Worm (Caenorhabditis elegans) whole organism, mixed stage, embryonic: ENCODE measurements around the gene K08F4.3.
A peak's percentile ranks its signal among the peaks of the same experiment; 100 is the strongest.

Experiments
- M03D4.4 ChIP-seq: sonication (generic microtip); optimal IDR thresholded peaks from 2 replicates; lab custom pipeline; 2017; ENCODE audit warnings: mild to moderate bottlenecking, missing genetic modification characterization, missing compliant biosample characterization
- ceh-39 ChIP-seq: fragments of 150-350 bp; optimal IDR thresholded peaks from 2 replicates; lab custom pipeline; 2014; ENCODE audit warnings: missing biosample characterization, missing genetic modification characterization
- ces-1 ChIP-seq: fragments of 150-350 bp; optimal IDR thresholded peaks from 2 replicates; lab custom pipeline; 2014; ENCODE audit warnings: missing biosample characterization, missing genetic modification reagents, missing genetic modification characterization
- flh-1 ChIP-seq: fragments of 200-800 bp; sonication (Bioruptor generic); optimal IDR thresholded peaks from 2 replicates; lab custom pipeline; 2018; ENCODE audit warnings: mild to moderate bottlenecking, missing genetic modification characterization, moderate library complexity, missing compliant biosample characterization
- lsy-2 ChIP-seq: fragments of 150-350 bp; optimal IDR thresholded peaks from 2 replicates; lab custom pipeline; 2014; ENCODE audit warnings: missing biosample characterization, missing genetic modification characterization
- mep-1 ChIP-seq: fragments of 150-350 bp; optimal IDR thresholded peaks from 2 replicates; lab custom pipeline; 2017; ENCODE audit warnings: missing biosample characterization, missing genetic modification reagents, missing genetic modification characterization, inconsistent platforms
- nhr-237 ChIP-seq: fragments of 150-350 bp; optimal IDR thresholded peaks from 2 replicates; lab custom pipeline; 2014; ENCODE audit warnings: missing biosample characterization, missing genetic modification characterization
- pha-4 ChIP-seq: fragments of 150-350 bp; optimal IDR thresholded peaks from 2 replicates; lab custom pipeline; 2018; ENCODE audit warnings: missing biosample characterization, missing genetic modification reagents, missing genetic modification characterization
- sem-2 ChIP-seq: fragments of 200-800 bp; sonication (Bioruptor generic); optimal IDR thresholded peaks from 2 replicates; lab custom pipeline; 2018; ENCODE audit warnings: mild to moderate bottlenecking, missing genetic modification characterization, missing compliant biosample characterization
- unc-120 ChIP-seq: sonication (generic microtip); optimal IDR thresholded peaks from 2 replicates; lab custom pipeline; 2017; ENCODE audit warnings: missing genetic modification characterization, missing compliant biosample characterization; ENCODE audit not compliant: poor library complexity, severe bottlenecking
- unc-39 ChIP-seq: fragments of 150-350 bp; optimal IDR thresholded peaks from 2 replicates; lab custom pipeline; 2014; ENCODE audit warnings: missing biosample characterization, missing genetic modification characterization
- unc-62 ChIP-seq: fragments of 150-350 bp; optimal IDR thresholded peaks from 2 replicates; lab custom pipeline; 2014; ENCODE audit warnings: missing biosample characterization, missing genetic modification reagents, missing genetic modification characterization

Gene K08F4.3

DNA sequence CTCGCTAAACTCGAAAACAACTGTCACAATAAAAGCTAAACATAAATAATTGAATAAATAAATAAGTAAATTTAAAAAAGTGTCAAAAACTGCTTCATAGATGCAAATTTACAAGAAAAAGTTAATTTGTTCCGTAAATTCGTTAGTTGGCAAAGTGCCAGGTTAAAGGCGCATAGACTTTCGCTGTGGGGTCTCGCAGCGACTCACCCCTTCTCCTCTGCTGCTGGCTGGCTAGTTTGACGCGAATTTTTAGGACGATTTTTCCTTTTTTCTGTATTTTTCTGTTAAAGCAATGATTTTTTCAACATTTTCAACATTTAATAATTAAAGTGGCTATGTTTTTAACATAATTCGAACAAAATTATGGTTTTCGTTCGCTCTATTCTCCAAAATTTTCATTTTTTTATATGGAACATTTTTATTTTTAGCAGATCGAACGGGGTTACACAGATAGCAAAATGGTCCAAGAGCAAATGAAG is 47.2 kb downstream of the K08F4.3 start, which contains the start of gene rack-1:
TSS of gene rack-1 (plus strand) at position 429 of the 479 bp plus-strand sequence.
- no peak for TF ChIP-seq unc-39 (tag; lab: Kevin White, UChicago)
- TF ChIP-seq M03D4.4 (tag; lab: Kevin White, UChicago) = no peak
- TF ChIP-seq lsy-2 (tag; lab: Kevin White, UChicago) = peak; percentile 59
- peak; percentile 4 for TF ChIP-seq unc-62 (GFP tag; lab: Kevin White, UChicago)
- peak; percentile 83 for TF ChIP-seq ces-1 (GFP tag; lab: Kevin White, UChicago)
- peak; percentile 64 for TF ChIP-seq mep-1 (tag; lab: Kevin White, UChicago)
- TF ChIP-seq ceh-39 (tag; lab: Kevin White, UChicago) = peak; percentile 27
- TF ChIP-seq nhr-237 (tag; lab: Kevin White, UChicago) = peak; percentile 33
- peak; percentile 48 for TF ChIP-seq pha-4
- TF ChIP-seq, all 35 proteins: peak for 7

DNA sequence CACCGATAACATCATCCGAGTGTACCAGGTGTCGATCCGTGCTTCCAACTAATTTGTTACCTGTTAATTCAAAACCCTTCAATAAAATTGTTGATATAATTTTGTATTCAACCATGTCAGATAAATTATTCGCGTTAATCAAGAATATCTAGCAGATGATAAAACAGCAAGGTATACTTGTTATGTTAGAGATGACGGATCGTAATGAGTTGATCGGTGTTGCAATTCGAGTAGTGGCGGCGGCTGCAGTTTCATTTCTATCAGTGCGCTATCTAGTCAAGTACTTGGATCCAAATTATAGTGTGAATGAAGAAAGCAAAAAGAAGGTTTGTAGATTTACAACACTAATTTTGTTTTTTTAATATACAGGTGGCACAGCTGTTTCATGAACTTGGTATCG is 48.7 kb downstream of the K08F4.3 start, which contains the start of gene mspn-1:
TSS of gene mspn-1 (plus strand) at position 190 of the 400 bp plus-strand sequence.
- TF ChIP-seq flh-1 (no peak), sem-2 (GFP tag; lab: Kevin White, UChicago) (no peak), unc-120 (tag; lab: Kevin White, UChicago) (no peak)
